Fruit fly (Drosophila melanogaster) whole organism, embryonic: Measurements from ENCODE around the gene ND-13A.

ENCODE experiments used
- Atf3 ChIP-seq: fragments of 200-800 bp; sonication (Bioruptor generic); optimal IDR thresholded peaks from 3 replicates; lab custom pipeline; 2016; ENCODE audit warnings: missing biosample characterization, missing genetic modification characterization
- Atf6 ChIP-seq: fragments of 200-800 bp; sonication (Bioruptor generic); IDR thresholded peaks from 2 replicates; pipeline ENCODE4 v1.3.6; 2022; ENCODE audit warnings: missing biosample characterization, missing genetic modification characterization
- CG10543 ChIP-seq: fragments of 200-800 bp; sonication (Bioruptor generic); optimal IDR thresholded peaks from 3 replicates; lab custom pipeline; 2017; ENCODE audit warnings: missing biosample characterization, mild to moderate bottlenecking, missing genetic modification characterization, moderate library complexity
- CG12071 ChIP-seq: fragments of 200-800 bp; sonication (Bioruptor generic); optimal IDR thresholded peaks from 3 replicates; lab custom pipeline; 2018; ENCODE audit warnings: missing biosample characterization, mild to moderate bottlenecking, missing genetic modification characterization
- CG12236 ChIP-seq: fragments of 200-800 bp; sonication (Bioruptor generic); optimal IDR thresholded peaks from 2 replicates; lab custom pipeline; 2016; ENCODE audit warnings: missing biosample characterization, missing genetic modification characterization
- CG13894 ChIP-seq: fragments of 200-800 bp; sonication (Bioruptor generic); optimal IDR thresholded peaks from 3 replicates; lab custom pipeline; 2018; ENCODE audit warnings: missing biosample characterization, mild to moderate bottlenecking, missing genetic modification characterization, moderate library complexity
- CG15514 ChIP-seq: fragments of 200-800 bp; sonication (Bioruptor generic); optimal IDR thresholded peaks from 3 replicates; lab custom pipeline; 2017; ENCODE audit warnings: missing biosample characterization, missing genetic modification characterization, mild to moderate bottlenecking, moderate library complexity, missing genetic modification reagents
- CG32532 ChIP-seq: fragments of 200-800 bp; sonication (Bioruptor generic); IDR thresholded peaks from 2 replicates; pipeline ENCODE4 v1.3.6; 2022; ENCODE audit warnings: missing biosample characterization, missing genetic modification characterization
- CG34376 ChIP-seq: fragments of 200-800 bp; sonication (Bioruptor generic); optimal IDR thresholded peaks from 2 replicates; lab custom pipeline; 2018; ENCODE audit warnings: missing biosample characterization, mild to moderate bottlenecking, missing genetic modification characterization
- CG34422 ChIP-seq: fragments of 200-800 bp; sonication (Bioruptor generic); IDR thresholded peaks from 3 replicates; pipeline ENCODE4 v1.3.6; 2022; ENCODE audit warnings: missing biosample characterization, missing genetic modification characterization
- CG4328 ChIP-seq: fragments of 200-800 bp; sonication (Bioruptor generic); optimal IDR thresholded peaks from 3 replicates; lab custom pipeline; 2017; ENCODE audit warnings: missing biosample characterization, missing genetic modification reagents, missing genetic modification characterization
- CG4617 ChIP-seq: fragments of 200-800 bp; sonication (Bioruptor generic); optimal IDR thresholded peaks from 3 replicates; lab custom pipeline; 2016; ENCODE audit warnings: missing biosample characterization, missing genetic modification characterization, borderline replicate concordance
- CG4730 ChIP-seq: fragments of 200-800 bp; sonication (Bioruptor generic); IDR thresholded peaks from 2 replicates; pipeline ENCODE4 v1.3.6; 2022; ENCODE audit warnings: missing biosample characterization, missing genetic modification characterization
- CG8924 ChIP-seq: fragments of 200-800 bp; optimal IDR thresholded peaks from 3 replicates; lab custom pipeline; 2019; ENCODE audit warnings: missing biosample characterization, mild to moderate bottlenecking, missing genetic modification characterization, moderate library complexity
- Deaf1 ChIP-seq: fragments of 200-800 bp; optimal IDR thresholded peaks from 3 replicates; lab custom pipeline; 2019; ENCODE audit warnings: missing biosample characterization, mild to moderate bottlenecking, missing genetic modification characterization, moderate library complexity
- Ets65A ChIP-seq: fragments of 200-800 bp; sonication (Bioruptor generic); peaks from one replicate; lab custom pipeline; 2016; ENCODE audit warnings: missing biosample characterization, missing genetic modification characterization
- Fer1 ChIP-seq: fragments of 200-800 bp; sonication (Bioruptor generic); optimal IDR thresholded peaks from 2 replicates; lab custom pipeline; 2017; ENCODE audit warnings: missing biosample characterization, mild to moderate bottlenecking, missing genetic modification characterization
- Hr51 ChIP-seq, 2 experiments: fragments of 200-800 bp; sonication (Bioruptor generic); optimal IDR thresholded peaks; 2 replicates in 1 of 2; 3 replicates in 1 of 2; lab custom pipeline; 2016 to 2018; ENCODE audit warnings: missing biosample characterization in 2 of 2, missing genetic modification characterization in 2 of 2, mild to moderate bottlenecking in 1 of 2, moderate library complexity in 1 of 2
- MBD-R2 ChIP-seq: fragments of 200-800 bp; sonication (Bioruptor generic); IDR thresholded peaks from 2 replicates; pipeline ENCODE4 v1.3.6; 2022; ENCODE audit warnings: missing biosample characterization, missing genetic modification characterization
- Nf-YC ChIP-seq: fragments of 200-800 bp; optimal IDR thresholded peaks from 3 replicates; lab custom pipeline; 2019; ENCODE audit warnings: missing biosample characterization, mild to moderate bottlenecking, missing genetic modification characterization, moderate library complexity
- Trl ChIP-seq, 3 experiments: fragments of >200 bp in 2 of 3; fragments of 200-800 bp in 1 of 3; sonication (Bioruptor generic) in 1 of 3; optimal IDR thresholded peaks; 2 replicates in 1 of 3; 3 replicates in 2 of 3; lab custom pipeline; 2016 to 2017; ENCODE audit warnings: missing biosample characterization in 1 of 3, missing genetic modification characterization in 1 of 3
- Usf ChIP-seq: fragments of 200-800 bp; sonication (Bioruptor generic); optimal IDR thresholded peaks from 2 replicates; lab custom pipeline; 2017; ENCODE audit warnings: missing genotype, missing biosample characterization, missing genetic modification characterization
- abd-A ChIP-seq: fragments of 200-800 bp; sonication (Bioruptor generic); optimal IDR thresholded peaks from 3 replicates; lab custom pipeline; 2019; ENCODE audit warnings: missing biosample characterization, mild to moderate bottlenecking, missing genetic modification characterization, moderate library complexity
- croc ChIP-seq: fragments of 200-800 bp; sonication (Bioruptor generic); conservative IDR thresholded peaks from 3 replicates; pipeline ENCODE4 v1.3.6; 2022; ENCODE audit warnings: missing biosample characterization, missing genetic modification characterization
- crol ChIP-seq: fragments of 200-800 bp; sonication (Bioruptor generic); IDR thresholded peaks from 2 replicates; pipeline ENCODE4 v1.3.6; 2022; ENCODE audit warnings: missing biosample characterization, missing genetic modification characterization
- crp ChIP-seq, 2 experiments: fragments of 200-800 bp; sonication (Bioruptor generic); optimal IDR thresholded peaks; 2 replicates in 1 of 2; 3 replicates in 1 of 2; lab custom pipeline; 2017; ENCODE audit warnings: missing biosample characterization in 2 of 2, missing genetic modification characterization in 2 of 2, mild to moderate bottlenecking in 1 of 2, moderate library complexity in 1 of 2
- ewg ChIP-seq: fragments of 200-800 bp; sonication (Bioruptor generic); optimal IDR thresholded peaks from 3 replicates; lab custom pipeline; 2017; ENCODE audit warnings: mild to moderate bottlenecking, missing biosample characterization, missing genetic modification reagents, missing genetic modification characterization
- hbn ChIP-seq: fragments of 200-800 bp; sonication (Bioruptor generic); IDR thresholded peaks from 2 replicates; pipeline ENCODE4 v1.3.6; 2022; ENCODE audit warnings: missing biosample characterization, missing genetic modification characterization; ENCODE audit not compliant: partially characterized antibody
- kni ChIP-seq: fragments of 200-800 bp; sonication (Bioruptor generic); optimal IDR thresholded peaks from 3 replicates; lab custom pipeline; 2017; ENCODE audit warnings: mild to moderate bottlenecking, missing biosample characterization, missing genetic modification reagents, missing genetic modification characterization
- lab ChIP-seq: fragments of 200-800 bp; sonication (Bioruptor generic); optimal IDR thresholded peaks from 3 replicates; lab custom pipeline; 2017; ENCODE audit warnings: missing biosample characterization, missing genetic modification characterization, mild to moderate bottlenecking, moderate library complexity, missing genetic modification reagents
- mld ChIP-seq: fragments of 200-800 bp; sonication (Bioruptor generic); IDR thresholded peaks from 3 replicates; pipeline ENCODE4 v1.3.6; 2022; ENCODE audit warnings: missing biosample characterization, missing genetic modification characterization; ENCODE audit not compliant: partially characterized antibody
- odd ChIP-seq: fragments of 200-800 bp; sonication (Bioruptor generic); optimal IDR thresholded peaks from 2 replicates; lab custom pipeline; 2017; ENCODE audit warnings: missing biosample characterization, mild to moderate bottlenecking, missing genetic modification characterization
- onecut ChIP-seq: fragments of 200-800 bp; sonication (Bioruptor generic); IDR thresholded peaks from 2 replicates; pipeline ENCODE4 v1.3.6; 2022; ENCODE audit warnings: missing biosample characterization, missing genetic modification characterization
- org-1 ChIP-seq: fragments of 200-800 bp; sonication (Bioruptor generic); optimal IDR thresholded peaks from 2 replicates; lab custom pipeline; 2017; ENCODE audit warnings: missing biosample characterization, missing genetic modification characterization
- pfk ChIP-seq: fragments of 200-800 bp; sonication (Bioruptor generic); optimal IDR thresholded peaks from 2 replicates; lab custom pipeline; 2018; ENCODE audit warnings: missing biosample characterization, mild to moderate bottlenecking, missing genetic modification characterization, moderate library complexity
- pros ChIP-seq: fragments of 200-800 bp; sonication (Bioruptor generic); optimal IDR thresholded peaks from 3 replicates; lab custom pipeline; 2019; ENCODE audit warnings: missing biosample characterization, mild to moderate bottlenecking, missing genetic modification characterization, moderate library complexity
- rib ChIP-seq: fragments of 200-800 bp; sonication (Bioruptor generic); IDR thresholded peaks from 2 replicates; pipeline ENCODE4 v1.3.6; 2022; ENCODE audit warnings: missing biosample characterization, missing genetic modification characterization
- row ChIP-seq: fragments of 200-800 bp; sonication (Bioruptor generic); IDR thresholded peaks from 3 replicates; pipeline ENCODE4 v1.3.6; 2022; ENCODE audit warnings: missing biosample characterization, missing genetic modification characterization
- sqz ChIP-seq: fragments of 200-800 bp; sonication (Bioruptor generic); optimal IDR thresholded peaks from 3 replicates; lab custom pipeline; 2018; ENCODE audit warnings: missing biosample characterization, mild to moderate bottlenecking, missing genetic modification characterization
- sug ChIP-seq: fragments of 200-800 bp; optimal IDR thresholded peaks from 2 replicates; lab custom pipeline; 2019; ENCODE audit warnings: missing biosample characterization, mild to moderate bottlenecking, missing genetic modification characterization, moderate library complexity
- tio ChIP-seq: fragments of 200-800 bp; sonication (Bioruptor generic); optimal IDR thresholded peaks from 2 replicates; lab custom pipeline; 2017; ENCODE audit warnings: missing biosample characterization, missing genetic modification characterization, inconsistent platforms
- wek ChIP-seq: fragments of 200-800 bp; sonication (Bioruptor generic); optimal IDR thresholded peaks from 3 replicates; lab custom pipeline; 2018; ENCODE audit warnings: missing biosample characterization, mild to moderate bottlenecking, missing genetic modification characterization, moderate library complexity

Gene ND-13A

DNA sequence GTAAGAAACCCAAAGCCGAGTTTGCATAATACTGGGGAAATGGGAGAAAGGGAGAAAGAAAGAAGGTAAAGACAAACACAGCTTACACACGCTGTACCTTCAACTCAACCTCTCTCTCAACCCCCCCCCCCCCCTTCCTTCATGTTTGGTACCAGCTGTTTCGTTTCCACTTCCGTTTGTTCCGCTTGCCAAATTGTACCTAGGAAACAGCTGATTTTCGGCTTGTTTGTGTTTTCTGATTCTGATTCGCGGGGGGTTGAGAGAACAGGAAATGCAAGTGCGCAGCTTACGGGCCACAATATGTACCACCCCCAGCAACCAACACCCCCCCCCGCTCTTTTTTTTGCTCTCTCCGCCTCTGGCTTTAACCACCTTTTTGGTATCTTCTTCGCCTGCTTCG lies 36.2 kb downstream of the ND-13A start (continued):
- TF ChIP-seq CG12071 (GFP tag; lab: Kevin White, UChicago): peak; percentile 39
- peak; percentile 37 for TF ChIP-seq kni (GFP tag; lab: Kevin White, UChicago)
- no peak for TF ChIP-seq mld (GFP tag; lab: Robert Waterston, UW)
- TF ChIP-seq sqz: peak; percentile 55
- TF ChIP-seq CG4617 (GFP tag; lab: Kevin White, UChicago): no peak
- peak; percentile 88 for TF ChIP-seq crol (GFP tag; lab: Robert Waterston, UW)
- TF ChIP-seq ewg (GFP tag; lab: Kevin White, UChicago): peak; percentile 81
- TF ChIP-seq pfk: peak; percentile 97
- TF ChIP-seq Fer1: peak; percentile 52
- peak; percentile 61 for TF ChIP-seq sug (tag; lab: Kevin White, UChicago)
- no peak for TF ChIP-seq Usf (GFP tag; lab: Kevin White, UChicago)
- TF ChIP-seq croc (GFP tag; lab: Robert Waterston, UW): no peak
- no peak for TF ChIP-seq tio (GFP tag; lab: Kevin White, UChicago)
- peak; percentile 13 for TF ChIP-seq Deaf1
- peak; percentile 26 for TF ChIP-seq wek (GFP tag; lab: Kevin White, UChicago)
- TF ChIP-seq MBD-R2 (GFP tag; lab: Robert Waterston, UW): peak; percentile 9; the same call in 1 of the 2 replicates
- no peak for TF ChIP-seq CG12236 (GFP tag; lab: Kevin White, UChicago)
- peak; percentile 65 for TF ChIP-seq abd-A (tag; lab: Kevin White, UChicago)
- 0 out of 3 replicates have a peak, but pooled peaks have one; percentile 44 for TF ChIP-seq CG34422 (GFP tag; lab: Robert Waterston, UW)
- peak; percentile 33; the same call in 1 of the 2 replicates for TF ChIP-seq hbn (GFP tag; lab: Robert Waterston, UW)
- TF ChIP-seq CG34376 (GFP tag; lab: Kevin White, UChicago): peak; percentile 50
- TF ChIP-seq CG32532 (GFP tag; lab: Robert Waterston, UW): peak; percentile 28; the same call in 1 of the 2 replicates
- TF ChIP-seq CG4328 (GFP tag; lab: Kevin White, UChicago): peak; percentile 44
- peak; percentile 51 for TF ChIP-seq CG10543
- peak; percentile 12 for TF ChIP-seq odd (GFP tag; lab: Kevin White, UChicago)
- TF ChIP-seq Trl (optimal IDR thresholded peaks at IDR 0.05; lab: Kevin White, UChicago): peak in 1 of 2 experiments; percentile 20
- no peak for TF ChIP-seq Trl (GFP tag; optimal IDR thresholded peaks at IDR 0.05; lab: Kevin White, UChicago)
- no peak for TF ChIP-seq CG4730 (GFP tag; lab: Robert Waterston, UW)
- peak in 1 of 2 experiments; percentile 78 for TF ChIP-seq crp (GFP tag; optimal IDR thresholded peaks at IDR 0.05; lab: Kevin White, UChicago)
- TF ChIP-seq onecut: peak; percentile 5; the same call in 1 of the 2 replicates
- peak; percentile 24 for TF ChIP-seq Nf-YC (tag; lab: Kevin White, UChicago)
- no peak for TF ChIP-seq Atf3 (GFP tag; lab: Kevin White, UChicago)
- TF ChIP-seq Atf6 (GFP tag; lab: Robert Waterston, UW): no peak
- no peak for TF ChIP-seq CG8924 (tag; lab: Kevin White, UChicago)
- TF ChIP-seq CG13894 (tag; lab: Kevin White, UChicago): peak; percentile 34
- peak; percentile 57 for TF ChIP-seq Ets65A (GFP tag; lab: Kevin White, UChicago)
- TF ChIP-seq row: 0 out of 3 replicates have a peak, but pooled peaks have one; percentile 29
- TF ChIP-seq rib (GFP tag; lab: Robert Waterston, UW): 0 out of 2 replicates have a peak, but pooled peaks have one; percentile 41
- peak in 1 of 2 experiments; percentile 34 for TF ChIP-seq Hr51 (GFP tag; optimal IDR thresholded peaks at IDR 0.05; lab: Kevin White, UChicago)
- no peak for TF ChIP-seq org-1 (GFP tag; lab: Kevin White, UChicago)
- TF ChIP-seq CG15514 (GFP tag; lab: Kevin White, UChicago): peak; percentile 36
- TF ChIP-seq pros (GFP tag; lab: Kevin White, UChicago): peak; percentile 58
- peak; percentile 56 for TF ChIP-seq lab (GFP tag; lab: Kevin White, UChicago)
